Worm (Caenorhabditis elegans) whole organism, L3 larva: ENCODE data around the gene C49A9.1.

Experiments used
- ZK546.5 ChIP-seq: sonication (generic microtip); optimal IDR thresholded peaks from 2 replicates; lab custom pipeline; 2017; ENCODE audit warnings: missing biosample characterization, missing genetic modification characterization
- aly-2 ChIP-seq: fragments of 150-350 bp; optimal IDR thresholded peaks from 2 replicates; lab custom pipeline; 2014; ENCODE audit warnings: missing biosample characterization, missing genetic modification characterization
- ama-1 ChIP-seq: fragments of 150-350 bp; optimal IDR thresholded peaks from 2 replicates; lab custom pipeline; 2018
- ceh-16 ChIP-seq: sonication (generic microtip); optimal IDR thresholded peaks from 2 replicates; lab custom pipeline; 2017; ENCODE audit warnings: missing biosample characterization, missing genetic modification characterization
- ceh-9 ChIP-seq: sonication (generic microtip); optimal IDR thresholded peaks from 2 replicates; lab custom pipeline; 2018; ENCODE audit warnings: missing biosample characterization, missing genetic modification characterization
- daf-12 ChIP-seq: fragments of 150-350 bp; optimal IDR thresholded peaks from 2 replicates; lab custom pipeline; 2014; ENCODE audit warnings: missing biosample characterization, missing genetic modification reagents, missing genetic modification characterization
- egl-5 ChIP-seq: fragments of 150-350 bp; optimal IDR thresholded peaks from 2 replicates; lab custom pipeline; 2017; ENCODE audit warnings: missing biosample characterization, missing genetic modification reagents, missing genetic modification characterization, inconsistent platforms
- elt-1 ChIP-seq: fragments of 150-350 bp; optimal IDR thresholded peaks from 2 replicates; lab custom pipeline; 2014; ENCODE audit warnings: missing biosample characterization, missing genetic modification characterization
- elt-2 ChIP-seq: sonication (generic microtip); optimal IDR thresholded peaks from 2 replicates; lab custom pipeline; 2016; ENCODE audit warnings: missing genetic modification reagents, mild to moderate bottlenecking, missing genetic modification characterization, missing compliant biosample characterization
- elt-3 ChIP-seq, 3 experiments: fragments of 150-350 bp in 1 of 3; sonication (generic microtip) in 2 of 3; optimal IDR thresholded peaks; 2 replicates in 2 of 3; 4 replicates in 1 of 3; lab custom pipeline; 2014 to 2017; ENCODE audit warnings: missing biosample characterization in 3 of 3, missing genetic modification characterization in 3 of 3
- fkh-10 ChIP-seq: sonication (generic microtip); optimal IDR thresholded peaks from 2 replicates; lab custom pipeline; 2017; ENCODE audit warnings: missing biosample characterization, missing genetic modification reagents, missing genetic modification characterization
- fkh-2 ChIP-seq: fragments of 150-350 bp; optimal IDR thresholded peaks from 2 replicates; lab custom pipeline; 2014; ENCODE audit warnings: missing biosample characterization, missing genetic modification reagents, missing genetic modification characterization
- fos-1 ChIP-seq: fragments of 150-350 bp; optimal IDR thresholded peaks from 2 replicates; lab custom pipeline; 2014; ENCODE audit warnings: missing biosample characterization, missing genetic modification characterization
- hmg-11 ChIP-seq: sonication (generic microtip); optimal IDR thresholded peaks from 2 replicates; lab custom pipeline; 2016; ENCODE audit warnings: missing genetic modification characterization, missing compliant biosample characterization
- jun-1 ChIP-seq: fragments of 150-350 bp; optimal IDR thresholded peaks from 2 replicates; lab custom pipeline; 2014; ENCODE audit warnings: missing biosample characterization, missing genetic modification reagents, missing genetic modification characterization
- lin-39 ChIP-seq: fragments of 150-350 bp; optimal IDR thresholded peaks from 2 replicates; lab custom pipeline; 2018; ENCODE audit warnings: missing biosample characterization, missing genetic modification reagents, missing genetic modification characterization
- lsy-12 ChIP-seq: sonication (generic microtip); optimal IDR thresholded peaks from 2 replicates; lab custom pipeline; 2016; ENCODE audit warnings: mild to moderate bottlenecking, missing genetic modification characterization, missing compliant biosample characterization
- mml-1 ChIP-seq: fragments of 150-350 bp; sonication (generic microtip); optimal IDR thresholded peaks from 3 replicates; lab custom pipeline; 2014; ENCODE audit warnings: missing biosample characterization, missing genetic modification characterization
- nhr-12 ChIP-seq: fragments of 150-350 bp; optimal IDR thresholded peaks from 2 replicates; lab custom pipeline; 2014; ENCODE audit warnings: missing biosample characterization, missing genetic modification characterization
- nhr-23 ChIP-seq: fragments of 150-350 bp; optimal IDR thresholded peaks from 2 replicates; lab custom pipeline; 2014; ENCODE audit warnings: missing biosample characterization, missing genetic modification reagents, missing genetic modification characterization
- nhr-237 ChIP-seq: fragments of 150-350 bp; optimal IDR thresholded peaks from 2 replicates; lab custom pipeline; 2014; ENCODE audit warnings: missing biosample characterization, missing genetic modification characterization
- nhr-28 ChIP-seq: fragments of 150-350 bp; optimal IDR thresholded peaks from 2 replicates; lab custom pipeline; 2014; ENCODE audit warnings: missing biosample characterization, missing genetic modification characterization
- nhr-67 ChIP-seq: fragments of 150-350 bp; optimal IDR thresholded peaks from 2 replicates; lab custom pipeline; 2014; ENCODE audit warnings: missing biosample characterization, missing genetic modification characterization
- nhr-76 ChIP-seq: fragments of 150-350 bp; sonication (generic microtip); optimal IDR thresholded peaks from 5 replicates; lab custom pipeline; 2014; ENCODE audit warnings: missing biosample characterization, missing genetic modification characterization
- nhr-77 ChIP-seq: fragments of 150-350 bp; optimal IDR thresholded peaks from 2 replicates; lab custom pipeline; 2014; ENCODE audit warnings: missing biosample characterization, missing genetic modification characterization
- pha-4 ChIP-seq: fragments of 150-350 bp; optimal IDR thresholded peaks from 2 replicates; lab custom pipeline; 2014; ENCODE audit warnings: missing biosample characterization, missing genetic modification reagents, missing genetic modification characterization
- pqm-1 ChIP-seq: fragments of 150-350 bp; optimal IDR thresholded peaks from 2 replicates; lab custom pipeline; 2017; ENCODE audit warnings: missing biosample characterization, missing genetic modification characterization, inconsistent platforms
- sea-2 ChIP-seq: fragments of 150-350 bp; sonication (generic microtip); optimal IDR thresholded peaks from 4 replicates; lab custom pipeline; 2014; ENCODE audit warnings: missing biosample characterization, missing genetic modification reagents, missing genetic modification characterization
- skn-1 ChIP-seq: fragments of 150-350 bp; optimal IDR thresholded peaks from 2 replicates; lab custom pipeline; 2014; ENCODE audit warnings: missing biosample characterization, missing genetic modification characterization
- snpc-4 ChIP-seq: fragments of 150-350 bp; optimal IDR thresholded peaks from 2 replicates; lab custom pipeline; 2014; ENCODE audit warnings: missing biosample characterization, missing genetic modification characterization
- tbx-2 ChIP-seq: sonication (generic microtip); optimal IDR thresholded peaks from 2 replicates; lab custom pipeline; 2016; ENCODE audit warnings: mild to moderate bottlenecking, missing genetic modification characterization, missing compliant biosample characterization
- unc-39 ChIP-seq: sonication (generic microtip); optimal IDR thresholded peaks from 4 replicates; lab custom pipeline; 2017; ENCODE audit warnings: missing biosample characterization, missing genetic modification characterization
- unc-62 ChIP-seq: fragments of 150-350 bp; sonication (generic microtip); optimal IDR thresholded peaks from 4 replicates; lab custom pipeline; 2014; ENCODE audit warnings: missing biosample characterization, missing genetic modification reagents, missing genetic modification characterization
- ztf-11 ChIP-seq: fragments of 150-350 bp; optimal IDR thresholded peaks from 2 replicates; lab custom pipeline; 2014; ENCODE audit warnings: missing biosample characterization, missing genetic modification characterization

The C49A9.1 gene

ce11 chrIV:6219429-6219828 is 8.6 kb upstream of the C49A9.1 start, which contains the start of gene C49A9.4:
TSS of gene C49A9.4 (plus strand) at chrIV:6219693.
- TF ChIP-seq elt-2 (tag; lab: Kevin White, UChicago) (peak; percentile 73), fkh-2 (tag; lab: Kevin White, UChicago) (no peak), ztf-11 (no peak), nhr-76 (tag; lab: Kevin White, UChicago) (no peak), ZK546.5 (no peak), nhr-23 (tag; lab: Kevin White, UChicago) (no peak), pqm-1 (tag; lab: Kevin White, UChicago) (peak; percentile 39), ceh-9 (tag; lab: Kevin White, UChicago) (no peak), jun-1 (tag; lab: Kevin White, UChicago) (no peak), daf-12 (tag; lab: Kevin White, UChicago) (no peak), lin-39 (tag; lab: Kevin White, UChicago) (no peak), ceh-16 (no peak), skn-1 (tag; lab: Kevin White, UChicago) (no peak), elt-3 (tag; optimal IDR thresholded peaks at IDR 0.05; lab: Kevin White, UChicago) (no peak), pha-4 (no peak), fos-1 (tag; lab: Kevin White, UChicago) (no peak)

ce11 chrIV:6220142-6220541 is 7.8 kb upstream of the C49A9.1 start:
- TF ChIP-seq elt-2 (tag; lab: Kevin White, UChicago): peak; percentile 29

ce11 chrIV:6221878-6222277 is 6.1 kb upstream of the C49A9.1 start, which contains the start of gene C49A9.3:
TSS of gene C49A9.3 (plus strand) at chrIV:6222089.
- TF ChIP-seq ceh-16 (no peak), unc-62 (GFP tag; lab: Kevin White, UChicago) (no peak), unc-39 (tag; lab: Kevin White, UChicago) (no peak), ZK546.5 (no peak), tbx-2 (tag; lab: Kevin White, UChicago) (no peak), hmg-11 (tag; lab: Kevin White, UChicago) (no peak), lsy-12 (tag; lab: Kevin White, UChicago) (no peak), ama-1 (lab: Kevin White, UChicago) (no peak), nhr-23 (tag; lab: Kevin White, UChicago) (no peak), pqm-1 (tag; lab: Kevin White, UChicago) (peak; percentile 44), nhr-237 (tag; lab: Kevin White, UChicago) (no peak), elt-2 (tag; lab: Kevin White, UChicago) (peak; percentile 75), pha-4 (peak; percentile 6), nhr-28 (tag; lab: Kevin White, UChicago) (no peak), mml-1 (tag; lab: Kevin White, UChicago) (no peak), lin-39 (tag; lab: Kevin White, UChicago) (no peak), elt-1 (tag; lab: Kevin White, UChicago) (no peak), aly-2 (no peak), daf-12 (tag; lab: Kevin White, UChicago) (no peak), egl-5 (tag; lab: Kevin White, UChicago) (no peak), sea-2 (no peak), fkh-10 (no peak), nhr-67 (tag; lab: Kevin White, UChicago) (no peak), snpc-4 (tag; lab: Kevin White, UChicago) (no peak), nhr-77 (tag; lab: Kevin White, UChicago) (no peak)

- TF ChIP-seq elt-2 (tag; lab: Kevin White, UChicago) (peak; percentile 16), ceh-16 (no peak)
Measured at ce11 chrIV:6225143-6225542, 2.8 kb upstream of the C49A9.1 start, which contains the start of gene C49A9.2. TSS of gene C49A9.2 (plus strand) at chrIV:6225443.

- TF ChIP-seq elt-2 (tag; lab: Kevin White, UChicago) (peak; percentile 43), nhr-12 (tag; lab: Kevin White, UChicago) (no peak)
Measured at ce11 chrIV:6230560-6231073, 2.6 kb downstream of the C49A9.1 start, which contains the start of gene F58F9.4. TSS of gene F58F9.4 (plus strand) at chrIV:6231023.
